Worm (Caenorhabditis elegans) whole organism, young adult: Measurements from ENCODE around the gene nlp-13.
"Not testable (repeated sequence)": the region's sequence is repeated elsewhere in the genome, so short reads cannot be mapped to it uniquely, and the experiment has no call there.

Experiments
- B0336.3 ChIP-seq: fragments of 200-800 bp; sonication (Bioruptor generic); IDR thresholded peaks from 2 replicates; pipeline ENCODE4 v1.3.6; 2022; ENCODE audit warnings: missing genetic modification characterization, missing compliant biosample characterization
- F55B11.4 ChIP-seq: sonication (generic microtip); optimal IDR thresholded peaks from 2 replicates; lab custom pipeline; 2016; ENCODE audit warnings: missing compliant biosample characterization, missing genetic modification characterization, borderline replicate concordance; ENCODE audit not compliant: insufficient read depth
- K12H6.12 ChIP-seq: fragments of 200-800 bp; sonication (Bioruptor generic); optimal IDR thresholded peaks from 2 replicates; lab custom pipeline; 2018; ENCODE audit warnings: mild to moderate bottlenecking, missing genetic modification characterization, missing compliant biosample characterization
- Y79H2A.3 ChIP-seq: fragments of 200-800 bp; sonication (Bioruptor generic); conservative IDR thresholded peaks from 2 replicates; pipeline ENCODE4 v1.3.6; 2022; ENCODE audit warnings: missing genetic modification reagents, missing genetic modification characterization, missing compliant biosample characterization
- attf-5 ChIP-seq: fragments of 200-800 bp; sonication (Bioruptor generic); optimal IDR thresholded peaks from 2 replicates; lab custom pipeline; 2018; ENCODE audit warnings: mild to moderate bottlenecking, missing genetic modification characterization, missing compliant biosample characterization
- bed-2 ChIP-seq: fragments of 200-800 bp; sonication (Bioruptor generic); IDR thresholded peaks from 2 replicates; pipeline ENCODE4 v1.3.6; 2022; ENCODE audit warnings: missing genetic modification reagents, missing genetic modification characterization, missing compliant biosample characterization
- cebp-1 ChIP-seq, 2 experiments: fragments of 200-800 bp in 1 of 2; sonication (Bioruptor generic) in 1 of 2; sonication (generic microtip) in 1 of 2; IDR thresholded peaks in 1 of 2; optimal IDR thresholded peaks in 1 of 2; 2 replicates each; pipeline versions ENCODE4 v1.3.6 to Lab custom; 2017 to 2022; ENCODE audit warnings: missing compliant biosample characterization in 2 of 2, missing genetic modification characterization in 2 of 2, mild to moderate bottlenecking in 1 of 2, missing genetic modification reagents in 1 of 2, moderate library complexity in 1 of 2
- madf-3 ChIP-seq: fragments of 200-800 bp; sonication (Bioruptor generic); IDR thresholded peaks from 2 replicates; pipeline ENCODE4 v1.3.6; 2022; ENCODE audit warnings: missing genetic modification reagents, missing genetic modification characterization, missing compliant biosample characterization
- nhr-120 ChIP-seq: fragments of 200-800 bp; sonication (Bioruptor generic); IDR thresholded peaks from 2 replicates; pipeline ENCODE4 v1.3.6; 2022; ENCODE audit warnings: missing genetic modification characterization, missing compliant biosample characterization

Gene nlp-13

ce11 chrV:4278735-4279134 is 42.5 kb downstream of the nlp-13 start, which contains the start of gene srt-20:
srt-20 (minus strand) TSS chrV:4278835.
- not testable (repeated sequence) for TF ChIP-seq B0336.3 (GFP tag; lab: Robert Waterston, UW); K12H6.12 (tag; lab: Kevin White, UChicago); nhr-120 (GFP tag; lab: Robert Waterston, UW)
- TF ChIP-seq, all 124 proteins: peak for 0; not testable (repeated sequence) for 124

- TF ChIP-seq cebp-1 (GFP tag; IDR thresholded peaks at IDR 0.05; lab: Robert Waterston, UW); cebp-1 (tag; optimal IDR thresholded peaks at IDR 0.05; lab: Kevin White, UChicago); Y79H2A.3 (GFP tag; lab: Robert Waterston, UW); madf-3 (GFP tag; lab: Robert Waterston, UW): not testable (repeated sequence)
- TF ChIP-seq, all 124 proteins: peak for 0; not testable (repeated sequence) for 124
These were observed 45.5 kb downstream of the nlp-13 start, which contains the start of gene srt-37 for ce11 chrV:4281699-4282098. srt-37 (minus strand) TSS chrV:4281799.

ce11 chrV:4284737-4285136 is 48.5 kb downstream of the nlp-13 start, which contains the start of gene srt-19:
srt-19 (plus strand) TSS chrV:4285037.
- not testable (repeated sequence) for TF ChIP-seq F55B11.4 (tag; lab: Kevin White, UChicago); attf-5 (GFP tag; lab: Kevin White, UChicago); bed-2 (GFP tag; lab: Robert Waterston, UW)
